Fruit fly (Drosophila melanogaster) whole organism, prepupa: Measurements from ENCODE around the gene CG43707.

Experiments used
- Blimp-1 ChIP-seq: fragments of 200-800 bp; sonication (Bioruptor generic); optimal IDR thresholded peaks from 3 replicates; lab custom pipeline; 2017; ENCODE audit warnings: missing biosample characterization, missing genetic modification characterization, mild to moderate bottlenecking, moderate library complexity, missing genetic modification reagents
- CG10631 ChIP-seq: fragments of 200-800 bp; sonication (Bioruptor generic); optimal IDR thresholded peaks from 2 replicates; lab custom pipeline; 2016; ENCODE audit warnings: missing biosample characterization, missing genetic modification characterization
- CG11294 ChIP-seq: fragments of 200-800 bp; sonication (Bioruptor generic); IDR thresholded peaks from 2 replicates; pipeline ENCODE4 v1.3.6; 2022; ENCODE audit warnings: missing biosample characterization, missing genetic modification characterization
- CG11762 ChIP-seq: fragments of 200-800 bp; sonication (Bioruptor generic); optimal IDR thresholded peaks from 3 replicates; lab custom pipeline; 2016; ENCODE audit warnings: missing biosample characterization, missing genetic modification characterization; ENCODE audit not compliant: insufficient read depth
- CG15336 ChIP-seq: fragments of 200-800 bp; sonication (Bioruptor generic); IDR thresholded peaks from 2 replicates; pipeline ENCODE4 v1.3.6; 2022; ENCODE audit warnings: missing biosample characterization, missing genetic modification characterization
- CG1621 ChIP-seq: fragments of 200-800 bp; sonication (Bioruptor generic); optimal IDR thresholded peaks from 3 replicates; lab custom pipeline; 2018; ENCODE audit warnings: missing biosample characterization, mild to moderate bottlenecking, missing genetic modification characterization
- CG16779 ChIP-seq: fragments of 200-800 bp; sonication (Bioruptor generic); optimal IDR thresholded peaks from 3 replicates; lab custom pipeline; 2017; ENCODE audit warnings: missing biosample characterization, mild to moderate bottlenecking, missing genetic modification characterization
- CG31627 ChIP-seq: fragments of 200-800 bp; sonication (Bioruptor generic); optimal IDR thresholded peaks from 3 replicates; lab custom pipeline; 2016; ENCODE audit warnings: missing biosample characterization, missing genetic modification characterization
- CG34406 ChIP-seq: fragments of 200-800 bp; sonication (Bioruptor generic); optimal IDR thresholded peaks from 3 replicates; lab custom pipeline; 2016; ENCODE audit warnings: missing biosample characterization, missing genetic modification characterization
- CG3919 ChIP-seq: fragments of 200-800 bp; sonication (Bioruptor generic); optimal IDR thresholded peaks from 3 replicates; lab custom pipeline; 2016; ENCODE audit warnings: missing biosample characterization, missing genetic modification characterization
- CG4318 ChIP-seq: fragments of 200-800 bp; sonication (Bioruptor generic); optimal IDR thresholded peaks from 3 replicates; lab custom pipeline; 2017; ENCODE audit warnings: missing biosample characterization, mild to moderate bottlenecking, missing genetic modification characterization
- CG6163 ChIP-seq: fragments of 200-800 bp; sonication (Bioruptor generic); IDR thresholded peaks from 3 replicates; pipeline ENCODE4 v1.3.6; 2022; ENCODE audit warnings: missing biosample characterization, missing genetic modification characterization
- CG6276 ChIP-seq: fragments of 200-800 bp; sonication (Bioruptor generic); optimal IDR thresholded peaks from 2 replicates; lab custom pipeline; 2017; ENCODE audit warnings: missing biosample characterization, mild to moderate bottlenecking, missing genetic modification characterization
- CG6792 ChIP-seq: fragments of 200-800 bp; sonication (Bioruptor generic); optimal IDR thresholded peaks from 3 replicates; lab custom pipeline; 2016; ENCODE audit warnings: missing biosample characterization, missing genetic modification characterization
- CG6808 ChIP-seq: fragments of 200-800 bp; sonication (Bioruptor generic); optimal IDR thresholded peaks from 3 replicates; lab custom pipeline; 2017; ENCODE audit warnings: missing biosample characterization, missing genetic modification characterization, mild to moderate bottlenecking, moderate library complexity, missing genetic modification reagents
- CG6854 ChIP-seq: fragments of 200-800 bp; sonication (Bioruptor generic); optimal IDR thresholded peaks from 2 replicates; lab custom pipeline; 2017; ENCODE audit warnings: missing biosample characterization, mild to moderate bottlenecking, missing genetic modification characterization
- CG7368 ChIP-seq: fragments of 200-800 bp; sonication (Bioruptor generic); optimal IDR thresholded peaks from 3 replicates; lab custom pipeline; 2016; ENCODE audit warnings: missing biosample characterization, missing genetic modification characterization
- CG8119 ChIP-seq: fragments of 200-800 bp; sonication (Bioruptor generic); IDR thresholded peaks from 3 replicates; pipeline ENCODE4 v1.3.6; 2022; ENCODE audit warnings: missing biosample characterization, missing genetic modification characterization
- CG8319 ChIP-seq: fragments of 200-800 bp; sonication (Bioruptor generic); optimal IDR thresholded peaks from 3 replicates; lab custom pipeline; 2016; ENCODE audit warnings: missing biosample characterization, missing genetic modification characterization
- CG8632 ChIP-seq: fragments of 200-800 bp; sonication (Bioruptor generic); optimal IDR thresholded peaks from 3 replicates; lab custom pipeline; 2016; ENCODE audit warnings: missing biosample characterization, missing genetic modification characterization
- CG9139 ChIP-seq: fragments of 200-800 bp; sonication (Bioruptor generic); optimal IDR thresholded peaks from 3 replicates; lab custom pipeline; 2017; ENCODE audit warnings: missing biosample characterization, mild to moderate bottlenecking, missing genetic modification characterization
- Eip75B ChIP-seq: fragments of 200-800 bp; sonication (Bioruptor generic); optimal IDR thresholded peaks from 3 replicates; lab custom pipeline; 2016; ENCODE audit warnings: missing biosample characterization, missing genetic modification characterization
- Eip78C ChIP-seq: fragments of 200-800 bp; sonication (Bioruptor generic); peaks from one replicate; lab custom pipeline; 2016; ENCODE audit warnings: missing biosample characterization, missing genetic modification characterization
- Eip93F ChIP-seq: fragments of 200-800 bp; sonication (Bioruptor generic); optimal IDR thresholded peaks from 2 replicates; lab custom pipeline; 2016; ENCODE audit warnings: missing biosample characterization, mild to moderate bottlenecking, missing genetic modification characterization
- Ets96B ChIP-seq: fragments of 200-800 bp; optimal IDR thresholded peaks from 2 replicates; lab custom pipeline; 2019; ENCODE audit warnings: missing biosample characterization, mild to moderate bottlenecking, missing genetic modification characterization, moderate library complexity
- Gug ChIP-seq: fragments of 200-800 bp; sonication (Bioruptor generic); IDR thresholded peaks from 2 replicates; pipeline ENCODE4 v1.3.6; 2022; ENCODE audit warnings: missing biosample characterization, missing genetic modification characterization
- Hr38 ChIP-seq: sonication (Bioruptor generic); optimal IDR thresholded peaks from 2 replicates; lab custom pipeline; 2016; ENCODE audit warnings: missing biosample characterization, missing genetic modification characterization
- Hr39 ChIP-seq: fragments of 200-800 bp; sonication (Bioruptor generic); optimal IDR thresholded peaks from 2 replicates; lab custom pipeline; 2016; ENCODE audit warnings: missing biosample characterization, missing genetic modification characterization
- Hr4 ChIP-seq: fragments of 200-800 bp; sonication (Bioruptor generic); optimal IDR thresholded peaks from 3 replicates; lab custom pipeline; 2016; ENCODE audit warnings: missing biosample characterization, missing genetic modification characterization
- Lpt ChIP-seq: fragments of 200-800 bp; sonication (Bioruptor generic); optimal IDR thresholded peaks from 3 replicates; lab custom pipeline; 2016; ENCODE audit warnings: missing biosample characterization, missing genetic modification characterization
- Met ChIP-seq: fragments of 200-800 bp; sonication (Bioruptor generic); optimal IDR thresholded peaks from 3 replicates; lab custom pipeline; 2016; ENCODE audit warnings: missing biosample characterization, missing genetic modification characterization
- OdsH ChIP-seq: fragments of 200-800 bp; sonication (Bioruptor generic); optimal IDR thresholded peaks from 3 replicates; lab custom pipeline; 2016; ENCODE audit warnings: missing biosample characterization, missing genetic modification characterization
- Smox ChIP-seq: fragments of 200-800 bp; sonication (Bioruptor generic); optimal IDR thresholded peaks from 3 replicates; lab custom pipeline; 2016; ENCODE audit warnings: missing biosample characterization, missing genetic modification characterization
- Sox102F ChIP-seq: fragments of 200-800 bp; sonication (Bioruptor generic); optimal IDR thresholded peaks from 2 replicates; lab custom pipeline; 2016; ENCODE audit warnings: missing biosample characterization, mild to moderate bottlenecking, missing genetic modification characterization
- Sox14 ChIP-seq: fragments of 200-800 bp; sonication (Bioruptor generic); optimal IDR thresholded peaks from 3 replicates; lab custom pipeline; 2016; ENCODE audit warnings: missing biosample characterization, missing genetic modification characterization
- Sox15 ChIP-seq: fragments of 200-800 bp; sonication (Bioruptor generic); optimal IDR thresholded peaks from 3 replicates; lab custom pipeline; 2016; ENCODE audit warnings: missing biosample characterization, missing genetic modification characterization
- achi ChIP-seq: fragments of 200-800 bp; sonication (Bioruptor generic); optimal IDR thresholded peaks from 3 replicates; lab custom pipeline; 2016; ENCODE audit warnings: missing biosample characterization, missing genetic modification characterization
- acj6 ChIP-seq: fragments of 200-800 bp; sonication (Bioruptor generic); optimal IDR thresholded peaks from 3 replicates; lab custom pipeline; 2016; ENCODE audit warnings: missing biosample characterization, missing genetic modification characterization
- cyc ChIP-seq: fragments of 200-800 bp; sonication (Bioruptor generic); optimal IDR thresholded peaks from 3 replicates; lab custom pipeline; 2016; ENCODE audit warnings: missing biosample characterization, missing genetic modification characterization
- dsx ChIP-seq: fragments of 200-800 bp; optimal IDR thresholded peaks from 3 replicates; lab custom pipeline; 2019; ENCODE audit warnings: missing biosample characterization, mild to moderate bottlenecking, missing genetic modification characterization, moderate library complexity; ENCODE audit not compliant: poor library complexity, severe bottlenecking
- eg ChIP-seq: fragments of 200-800 bp; sonication (Bioruptor generic); IDR thresholded peaks from 3 replicates; pipeline ENCODE4 v1.3.6; 2022; ENCODE audit warnings: missing biosample characterization, missing genetic modification characterization
- esn ChIP-seq: fragments of 200-800 bp; sonication (Bioruptor generic); optimal IDR thresholded peaks from 2 replicates; lab custom pipeline; 2016; ENCODE audit warnings: missing biosample characterization, mild to moderate bottlenecking, missing genetic modification characterization, moderate library complexity
- fd59A ChIP-seq: fragments of 200-800 bp; sonication (Bioruptor generic); optimal IDR thresholded peaks from 2 replicates; lab custom pipeline; 2017; ENCODE audit warnings: missing biosample characterization, mild to moderate bottlenecking, missing genetic modification characterization, missing genetic modification reagents
- fd85E ChIP-seq: fragments of 200-800 bp; sonication (Bioruptor generic); optimal IDR thresholded peaks from 3 replicates; lab custom pipeline; 2016; ENCODE audit warnings: missing biosample characterization, missing genetic modification characterization
- fkh ChIP-seq: fragments of 200-800 bp; sonication (Bioruptor generic); optimal IDR thresholded peaks from 3 replicates; lab custom pipeline; 2017; ENCODE audit warnings: missing biosample characterization, mild to moderate bottlenecking, missing genetic modification characterization, moderate library complexity
- net ChIP-seq: fragments of 200-800 bp; sonication (Bioruptor generic); optimal IDR thresholded peaks from 3 replicates; lab custom pipeline; 2016; ENCODE audit warnings: missing biosample characterization, missing genetic modification characterization
- salr ChIP-seq, 2 experiments: fragments of 200-800 bp; sonication (Bioruptor generic); optimal IDR thresholded peaks; 3 replicates each; lab custom pipeline; 2016 to 2018; ENCODE audit warnings: missing biosample characterization in 2 of 2, missing genetic modification characterization in 2 of 2, mild to moderate bottlenecking in 1 of 2
- ss ChIP-seq, 2 experiments: fragments of 200-800 bp; sonication (Bioruptor generic); optimal IDR thresholded peaks; 2 replicates in 1 of 2; 3 replicates in 1 of 2; lab custom pipeline; 2017 to 2018; ENCODE audit warnings: mild to moderate bottlenecking in 2 of 2, missing biosample characterization in 2 of 2, missing genetic modification characterization in 2 of 2, moderate library complexity in 1 of 2
- svp ChIP-seq: fragments of 200-800 bp; sonication (Bioruptor generic); peaks from one replicate; lab custom pipeline; 2016; ENCODE audit warnings: missing biosample characterization, missing genetic modification characterization
- topi ChIP-seq: fragments of 200-800 bp; sonication (Bioruptor generic); optimal IDR thresholded peaks from 3 replicates; lab custom pipeline; 2016; ENCODE audit warnings: missing biosample characterization, missing genetic modification characterization
- vri ChIP-seq: fragments of 200-800 bp; sonication (Bioruptor generic); optimal IDR thresholded peaks from 3 replicates; lab custom pipeline; 2016; ENCODE audit warnings: missing biosample characterization, mild to moderate bottlenecking, missing genetic modification characterization

CG43707 gene

DNA sequence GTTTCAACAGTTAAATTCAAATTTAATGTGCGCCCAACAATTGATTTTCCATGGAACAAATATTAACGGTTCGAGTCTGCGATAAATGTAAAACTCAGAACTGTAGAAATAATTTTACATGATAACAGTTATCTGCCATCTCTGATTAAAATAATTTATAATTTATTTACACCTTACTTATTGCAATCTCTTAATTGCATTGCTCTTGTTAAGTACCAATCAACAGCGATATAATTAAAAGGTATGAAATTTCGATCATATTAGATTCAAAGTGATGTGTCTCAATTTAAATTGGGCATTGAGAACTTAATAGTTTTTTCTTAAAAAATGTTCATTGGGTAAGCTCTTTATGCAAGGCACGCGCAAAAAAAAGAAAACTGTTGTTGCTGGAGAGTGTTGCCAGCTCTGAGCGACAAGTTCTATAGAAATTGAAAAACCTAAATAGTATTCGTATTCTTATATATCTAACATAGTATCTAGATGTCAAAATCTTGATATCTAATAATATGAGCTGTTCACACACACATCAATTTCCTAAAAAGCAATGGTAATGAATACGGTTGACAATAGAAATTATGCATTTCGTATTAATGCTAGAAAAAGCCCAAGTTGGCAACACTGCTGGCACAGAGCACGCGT lies 45.9 kb downstream of the CG43707 start:
- TF ChIP-seq topi (peak; percentile 47), CG11762 (GFP tag; lab: Kevin White, UChicago) (no peak), Gug (peak; percentile 56), eg (GFP tag; lab: Robert Waterston, UW) (peak; percentile 90), CG10631 (GFP tag; lab: Kevin White, UChicago) (peak; percentile 65), Hr39 (GFP tag; lab: Kevin White, UChicago) (no peak), CG6276 (peak; percentile 57), CG4318 (GFP tag; lab: Kevin White, UChicago) (peak; percentile 40), CG6808 (GFP tag; lab: Kevin White, UChicago) (peak; percentile 55), CG9139 (GFP tag; lab: Kevin White, UChicago) (no peak), achi (GFP tag; lab: Kevin White, UChicago) (peak; percentile 66), CG11294 (peak; percentile 31; the same call in 1 of the 2 replicates), Ets96B (tag; lab: Kevin White, UChicago) (peak; percentile 74), Blimp-1 (GFP tag; lab: Kevin White, UChicago) (no peak), CG3919 (peak; percentile 7), Eip78C (GFP tag; lab: Kevin White, UChicago) (peak; percentile 89), Smox (GFP tag; lab: Kevin White, UChicago) (peak; percentile 26), Eip75B (GFP tag; lab: Kevin White, UChicago) (no peak), acj6 (peak; percentile 76), salr (GFP tag; optimal IDR thresholded peaks at IDR 0.05; lab: Kevin White, UChicago) (peak in 1 of 2 experiments; percentile 57), svp (GFP tag; lab: Kevin White, UChicago) (no peak), esn (peak; percentile 81), Sox15 (peak; percentile 39), CG8119 (GFP tag; lab: Robert Waterston, UW) (peak; percentile 87), fkh (GFP tag; lab: Kevin White, UChicago) (no peak), ss (GFP tag; optimal IDR thresholded peaks at IDR 0.05; lab: Kevin White, UChicago) (peak in 1 of 2 experiments; percentile 5), Sox14 (GFP tag; lab: Kevin White, UChicago) (peak; percentile 31), Hr38 (no peak), net (GFP tag; lab: Kevin White, UChicago) (no peak), CG8632 (GFP tag; lab: Kevin White, UChicago) (peak; percentile 56), CG16779 (tag; lab: Kevin White, UChicago) (no peak), CG6792 (GFP tag; lab: Kevin White, UChicago) (no peak), Lpt (peak; percentile 59), fd85E (peak; percentile 21), Met (GFP tag; lab: Kevin White, UChicago) (no peak), CG34406 (GFP tag; lab: Kevin White, UChicago) (no peak), OdsH (GFP tag; lab: Kevin White, UChicago) (peak; percentile 32), Sox102F (GFP tag; lab: Kevin White, UChicago) (peak; percentile 31), CG8319 (peak; percentile 34), fd59A (GFP tag; lab: Kevin White, UChicago) (peak; percentile 42), vri (GFP tag; lab: Kevin White, UChicago) (peak; percentile 13), CG6854 (GFP tag; lab: Kevin White, UChicago) (no peak), Hr4 (GFP tag; lab: Kevin White, UChicago) (peak; percentile 22), cyc (GFP tag; lab: Kevin White, UChicago) (peak; percentile 53), CG6163 (GFP tag; lab: Robert Waterston, UW) (peak; percentile 90), CG7368 (GFP tag; lab: Kevin White, UChicago) (no peak), CG15336 (GFP tag; lab: Robert Waterston, UW) (peak; percentile 82), Eip93F (GFP tag; lab: Kevin White, UChicago) (peak; percentile 16), dsx (GFP tag; lab: Kevin White, UChicago) (peak; percentile 53), CG31627 (GFP tag; lab: Kevin White, UChicago) (peak; percentile 63), CG1621 (tag; lab: Kevin White, UChicago) (no peak)
